Worm (Caenorhabditis elegans) whole organism, L3 larva: ENCODE measurements around the gene F45D3.1.

Experiments used
- R02D3.7 ChIP-seq: fragments of 150-350 bp; optimal IDR thresholded peaks from 2 replicates; lab custom pipeline; 2014; ENCODE audit warnings: missing biosample characterization, missing genetic modification characterization
- ama-1 ChIP-seq: fragments of 150-350 bp; optimal IDR thresholded peaks from 2 replicates; lab custom pipeline; 2018
- ceh-82 ChIP-seq: fragments of 150-350 bp; optimal IDR thresholded peaks from 2 replicates; lab custom pipeline; 2014; ENCODE audit warnings: missing biosample characterization, missing genetic modification characterization
- fos-1 ChIP-seq: fragments of 150-350 bp; optimal IDR thresholded peaks from 2 replicates; lab custom pipeline; 2014; ENCODE audit warnings: missing biosample characterization, missing genetic modification characterization
- nhr-11 ChIP-seq: fragments of 150-350 bp; optimal IDR thresholded peaks from 2 replicates; lab custom pipeline; 2014; ENCODE audit warnings: missing biosample characterization, missing genetic modification characterization
- nhr-77 ChIP-seq: fragments of 150-350 bp; optimal IDR thresholded peaks from 2 replicates; lab custom pipeline; 2014; ENCODE audit warnings: missing biosample characterization, missing genetic modification characterization
- pha-4 ChIP-seq: fragments of 150-350 bp; optimal IDR thresholded peaks from 2 replicates; lab custom pipeline; 2014; ENCODE audit warnings: missing biosample characterization, missing genetic modification reagents, missing genetic modification characterization
- sea-2 ChIP-seq: fragments of 150-350 bp; sonication (generic microtip); optimal IDR thresholded peaks from 4 replicates; lab custom pipeline; 2014; ENCODE audit warnings: missing biosample characterization, missing genetic modification reagents, missing genetic modification characterization
- snpc-4 ChIP-seq: fragments of 150-350 bp; optimal IDR thresholded peaks from 2 replicates; lab custom pipeline; 2014; ENCODE audit warnings: missing biosample characterization, missing genetic modification characterization
- zag-1 ChIP-seq: fragments of 150-350 bp; optimal IDR thresholded peaks from 2 replicates; lab custom pipeline; 2014; ENCODE audit warnings: missing biosample characterization, missing genetic modification characterization
- ztf-4 ChIP-seq: fragments of 150-350 bp; optimal IDR thresholded peaks from 2 replicates; lab custom pipeline; 2014; ENCODE audit warnings: missing biosample characterization, missing genetic modification characterization

DNA sequence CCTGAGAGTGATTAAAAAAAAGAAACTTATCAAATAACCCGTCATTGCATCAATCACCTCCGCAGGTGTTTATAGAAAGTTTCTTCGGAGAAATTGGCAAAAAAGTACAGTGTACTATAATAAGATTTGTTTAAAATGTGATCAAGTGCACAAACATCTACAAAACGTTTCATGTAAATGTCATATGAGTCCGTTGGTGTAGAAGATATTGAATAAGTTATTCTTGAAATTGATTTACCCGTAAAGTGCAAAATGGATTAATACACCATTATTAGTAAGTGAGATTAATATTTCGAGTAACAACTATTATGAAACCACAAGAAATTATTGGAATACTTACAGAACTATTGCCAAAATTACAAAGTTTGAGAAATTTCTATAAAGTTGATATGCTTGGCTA lies 4.2 kb downstream of the F45D3.1 start:
- TF ChIP-seq sea-2 (GFP tag; lab: Kevin White, UChicago) (no peak), zag-1 (tag; lab: Kevin White, UChicago) (no peak), nhr-77 (tag; lab: Kevin White, UChicago) (no peak), nhr-11 (tag; lab: Kevin White, UChicago) (no peak), snpc-4 (tag; lab: Kevin White, UChicago) (no peak), ama-1 (lab: Kevin White, UChicago) (no peak), fos-1 (tag; lab: Kevin White, UChicago) (no peak), pha-4 (tag; lab: Kevin White, UChicago) (no peak), R02D3.7 (tag; lab: Kevin White, UChicago) (no peak), ceh-82 (no peak), ztf-4 (tag; lab: Kevin White, UChicago) (no peak)
